Worm (Caenorhabditis elegans) whole organism, young adult: Measurements from ENCODE around the gene W01A11.1.

Source experiments
- C17E4.6 ChIP-seq: fragments of 200-800 bp; sonication (Bioruptor generic); IDR thresholded peaks from 2 replicates; pipeline ENCODE4 v1.3.6; 2022; ENCODE audit warnings: missing genetic modification reagents, missing genetic modification characterization, missing compliant biosample characterization
- D2030.7 ChIP-seq: fragments of 200-800 bp; sonication (Bioruptor generic); IDR thresholded peaks from 2 replicates; pipeline ENCODE4 v1.3.6; 2022; ENCODE audit warnings: missing genetic modification reagents, missing genetic modification characterization, missing compliant biosample characterization
- F33H1.4 ChIP-seq: fragments of 200-800 bp; sonication (Bioruptor generic); IDR thresholded peaks from 2 replicates; pipeline ENCODE4 v1.3.6; 2022; ENCODE audit warnings: missing genetic modification reagents, missing genetic modification characterization, missing compliant biosample characterization
- F39B2.1 ChIP-seq: fragments of 200-800 bp; sonication (Bioruptor generic); IDR thresholded peaks from 2 replicates; pipeline ENCODE4 v1.3.6; 2022; ENCODE audit warnings: missing genetic modification reagents, missing genetic modification characterization, missing compliant biosample characterization
- F52B5.7 ChIP-seq: sonication (generic microtip); optimal IDR thresholded peaks from 2 replicates; lab custom pipeline; 2016; ENCODE audit warnings: mild to moderate bottlenecking, missing genetic modification characterization, missing compliant biosample characterization
- T07F8.4 ChIP-seq: sonication (generic microtip); optimal IDR thresholded peaks from 2 replicates; lab custom pipeline; 2016; ENCODE audit warnings: mild to moderate bottlenecking, missing genetic modification characterization, moderate library complexity, missing compliant biosample characterization
- Y56A3A.18 ChIP-seq: fragments of 200-800 bp; sonication (Bioruptor generic); IDR thresholded peaks from 2 replicates; pipeline ENCODE4 v1.3.6; 2022; ENCODE audit warnings: missing genetic modification reagents, missing genetic modification characterization, missing compliant biosample characterization
- ama-1 ChIP-seq, 3 experiments: fragments of 150-350 bp in 1 of 3; sonication (generic microtip) in 2 of 3; optimal IDR thresholded peaks; 2 replicates each; lab custom pipeline; 2014 to 2018; ENCODE audit warnings: missing biosample characterization in 2 of 3, missing genetic modification characterization in 2 of 3, missing genetic modification reagents in 2 of 3
- attf-5 ChIP-seq: fragments of 200-800 bp; sonication (Bioruptor generic); optimal IDR thresholded peaks from 2 replicates; lab custom pipeline; 2018; ENCODE audit warnings: mild to moderate bottlenecking, missing genetic modification characterization, missing compliant biosample characterization
- bed-2 ChIP-seq: fragments of 200-800 bp; sonication (Bioruptor generic); IDR thresholded peaks from 2 replicates; pipeline ENCODE4 v1.3.6; 2022; ENCODE audit warnings: missing genetic modification reagents, missing genetic modification characterization, missing compliant biosample characterization
- ceh-27 ChIP-seq: fragments of 200-800 bp; sonication (Bioruptor generic); optimal IDR thresholded peaks from 2 replicates; lab custom pipeline; 2018; ENCODE audit warnings: mild to moderate bottlenecking, missing genetic modification characterization, moderate library complexity, missing compliant biosample characterization
- dpff-1 ChIP-seq: sonication (generic microtip); optimal IDR thresholded peaks from 2 replicates; lab custom pipeline; 2017; ENCODE audit warnings: mild to moderate bottlenecking, missing genetic modification characterization, missing compliant biosample characterization
- efl-1 ChIP-seq: fragments of 150-350 bp; optimal IDR thresholded peaks from 2 replicates; lab custom pipeline; 2014; ENCODE audit warnings: missing biosample characterization, missing genetic modification reagents, missing genetic modification characterization
- egl-18 ChIP-seq: fragments of 200-800 bp; sonication (Bioruptor generic); IDR thresholded peaks from 2 replicates; pipeline ENCODE4 v1.3.6; 2022; ENCODE audit warnings: missing genetic modification reagents, missing genetic modification characterization, missing compliant biosample characterization
- gei-17 ChIP-seq: fragments of 200-800 bp; sonication (Bioruptor generic); optimal IDR thresholded peaks from 2 replicates; lab custom pipeline; 2018; ENCODE audit warnings: mild to moderate bottlenecking, missing genetic modification characterization, missing compliant biosample characterization
- him-1 ChIP-seq: sonication (generic microtip); optimal IDR thresholded peaks from 2 replicates; lab custom pipeline; 2016; ENCODE audit warnings: missing genotype, missing genetic modification reagents, missing genetic modification characterization, missing compliant biosample characterization
- hlh-26 ChIP-seq: fragments of 200-800 bp; sonication (Bioruptor generic); conservative IDR thresholded peaks from 2 replicates; pipeline ENCODE4 v1.3.6; 2022; ENCODE audit warnings: missing genetic modification reagents, missing genetic modification characterization, missing compliant biosample characterization
- hmg-1.2 ChIP-seq: fragments of 200-800 bp; sonication (Bioruptor generic); IDR thresholded peaks from 2 replicates; pipeline ENCODE4 v1.3.6; 2022; ENCODE audit warnings: missing genetic modification reagents, missing genetic modification characterization, missing compliant biosample characterization
- hrde-1 ChIP-seq: sonication (generic microtip); optimal IDR thresholded peaks from 2 replicates; lab custom pipeline; 2016; ENCODE audit warnings: missing genetic modification characterization, mild to moderate bottlenecking, missing compliant biosample characterization, moderate library complexity, missing genotype, missing genetic modification reagents, borderline replicate concordance
- let-526 ChIP-seq: fragments of 200-800 bp; sonication (Bioruptor generic); IDR thresholded peaks from 2 replicates; pipeline ENCODE4 v1.3.6; 2022; ENCODE audit warnings: missing genetic modification reagents, missing genetic modification characterization, missing compliant biosample characterization
- let-607 ChIP-seq, 2 experiments: fragments of 200-800 bp in 1 of 2; sonication (Bioruptor generic) in 1 of 2; sonication (generic microtip) in 1 of 2; optimal IDR thresholded peaks; 2 replicates each; lab custom pipeline; 2016 to 2018; ENCODE audit warnings: mild to moderate bottlenecking in 2 of 2, missing compliant biosample characterization in 2 of 2, missing genetic modification characterization in 2 of 2, moderate library complexity in 2 of 2, missing genotype in 1 of 2
- lir-1 ChIP-seq: fragments of 200-800 bp; sonication (Bioruptor generic); conservative IDR thresholded peaks from 2 replicates; pipeline ENCODE4 v1.3.6; 2022; ENCODE audit warnings: missing genetic modification reagents, missing genetic modification characterization, missing compliant biosample characterization
- lsl-1 ChIP-seq: fragments of 200-800 bp; sonication (Bioruptor generic); optimal IDR thresholded peaks from 2 replicates; lab custom pipeline; 2018; ENCODE audit warnings: mild to moderate bottlenecking, missing genetic modification characterization, moderate library complexity, missing compliant biosample characterization
- madf-3 ChIP-seq: fragments of 200-800 bp; sonication (Bioruptor generic); IDR thresholded peaks from 2 replicates; pipeline ENCODE4 v1.3.6; 2022; ENCODE audit warnings: missing genetic modification reagents, missing genetic modification characterization, missing compliant biosample characterization
- madf-6 ChIP-seq: fragments of 200-800 bp; sonication (Bioruptor generic); IDR thresholded peaks from 2 replicates; pipeline ENCODE4 v1.3.6; 2022; ENCODE audit warnings: missing genetic modification reagents, missing genetic modification characterization, missing compliant biosample characterization
- madf-8 ChIP-seq: fragments of 200-800 bp; sonication (Bioruptor generic); conservative IDR thresholded peaks from 2 replicates; pipeline ENCODE4 v1.3.6; 2022; ENCODE audit warnings: missing genetic modification reagents, missing genetic modification characterization, missing compliant biosample characterization
- mel-28 ChIP-seq: sonication (generic microtip); optimal IDR thresholded peaks from 2 replicates; lab custom pipeline; 2016; ENCODE audit warnings: borderline replicate concordance, mild to moderate bottlenecking, missing genetic modification characterization, missing compliant biosample characterization
- mxl-1 ChIP-seq: sonication (generic microtip); optimal IDR thresholded peaks from 2 replicates; lab custom pipeline; 2016; ENCODE audit warnings: missing genetic modification characterization, missing compliant biosample characterization
- nfya-1 ChIP-seq: sonication (generic microtip); optimal IDR thresholded peaks from 2 replicates; lab custom pipeline; 2017; ENCODE audit warnings: antibody characterized with exemption, missing compliant biosample characterization, missing genetic modification characterization, borderline replicate concordance; ENCODE audit not compliant: insufficient read depth
- nfya-2 ChIP-seq: fragments of 200-800 bp; sonication (Bioruptor generic); IDR thresholded peaks from 2 replicates; pipeline ENCODE4 v1.3.6; 2022; ENCODE audit warnings: missing genetic modification reagents, missing genetic modification characterization, missing compliant biosample characterization
- nfyb-1 ChIP-seq: fragments of 200-800 bp; sonication (Bioruptor generic); IDR thresholded peaks from 2 replicates; pipeline ENCODE4 v1.3.6; 2022; ENCODE audit warnings: missing genetic modification reagents, missing genetic modification characterization, missing compliant biosample characterization
- nhr-120 ChIP-seq: fragments of 200-800 bp; sonication (Bioruptor generic); IDR thresholded peaks from 2 replicates; pipeline ENCODE4 v1.3.6; 2022; ENCODE audit warnings: missing genetic modification characterization, missing compliant biosample characterization
- nhr-80 ChIP-seq: sonication (generic microtip); optimal IDR thresholded peaks from 2 replicates; lab custom pipeline; 2016; ENCODE audit warnings: missing genetic modification characterization, missing compliant biosample characterization
- pha-4 ChIP-seq: fragments of 150-350 bp; sonication (generic microtip); optimal IDR thresholded peaks from 2 replicates; lab custom pipeline; 2014; ENCODE audit warnings: missing biosample characterization, missing genetic modification reagents, missing genetic modification characterization
- repo-1 ChIP-seq: sonication (generic microtip); optimal IDR thresholded peaks from 2 replicates; lab custom pipeline; 2017; ENCODE audit warnings: mild to moderate bottlenecking, missing genetic modification characterization, missing compliant biosample characterization
- rpc-1 ChIP-seq, 2 experiments: fragments of 150-350 bp in 1 of 2; sonication (generic microtip) in 1 of 2; optimal IDR thresholded peaks; 2 replicates each; lab custom pipeline; 2014 to 2018; ENCODE audit warnings: missing biosample characterization in 1 of 2, missing genetic modification characterization in 1 of 2, missing genetic modification reagents in 1 of 2, missing genotype in 1 of 2
- sdz-38 ChIP-seq: sonication (generic microtip); optimal IDR thresholded peaks from 2 replicates; lab custom pipeline; 2016; ENCODE audit warnings: missing genotype, missing genetic modification characterization, missing compliant biosample characterization
- sea-2 ChIP-seq: fragments of 200-800 bp; sonication (Bioruptor generic); IDR thresholded peaks from 2 replicates; pipeline ENCODE4 v1.3.6; 2022; ENCODE audit warnings: missing genetic modification characterization, missing compliant biosample characterization
- sptf-2 ChIP-seq: fragments of 200-800 bp; sonication (Bioruptor generic); optimal IDR thresholded peaks from 2 replicates; lab custom pipeline; 2018; ENCODE audit warnings: mild to moderate bottlenecking, missing genetic modification characterization, missing compliant biosample characterization
- xnd-1 ChIP-seq: sonication (generic microtip); optimal IDR thresholded peaks from 2 replicates; lab custom pipeline; 2016; ENCODE audit warnings: missing genotype, missing genetic modification reagents, missing genetic modification characterization, missing compliant biosample characterization
- ztf-6 ChIP-seq: fragments of 200-800 bp; sonication (Bioruptor generic); IDR thresholded peaks from 2 replicates; pipeline ENCODE4 v1.3.6; 2022; ENCODE audit warnings: missing genetic modification reagents, missing genetic modification characterization, missing compliant biosample characterization

W01A11.1 gene

DNA sequence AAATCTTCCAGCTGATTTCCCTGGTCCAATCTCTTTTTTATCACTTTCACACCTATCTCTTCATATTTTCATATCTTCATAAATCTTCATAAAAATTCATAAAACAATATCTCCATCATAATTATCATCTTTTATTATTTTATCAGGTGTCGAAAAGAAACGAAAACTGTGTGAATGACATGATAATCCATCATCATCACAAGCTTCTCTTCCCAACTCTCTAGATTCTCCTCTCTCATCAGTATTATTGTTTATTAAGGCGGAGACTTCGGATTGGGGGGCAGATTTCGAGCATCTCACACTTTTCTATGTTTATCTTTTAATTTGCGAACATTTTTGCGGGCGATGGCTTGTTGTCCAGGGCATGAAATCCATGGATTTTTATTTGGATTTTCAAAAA is 34.8 kb upstream of the W01A11.1 start:
- no peak for TF ChIP-seq nfya-1 (tag; lab: Kevin White, UChicago)
- TF ChIP-seq gei-17: no peak

DNA sequence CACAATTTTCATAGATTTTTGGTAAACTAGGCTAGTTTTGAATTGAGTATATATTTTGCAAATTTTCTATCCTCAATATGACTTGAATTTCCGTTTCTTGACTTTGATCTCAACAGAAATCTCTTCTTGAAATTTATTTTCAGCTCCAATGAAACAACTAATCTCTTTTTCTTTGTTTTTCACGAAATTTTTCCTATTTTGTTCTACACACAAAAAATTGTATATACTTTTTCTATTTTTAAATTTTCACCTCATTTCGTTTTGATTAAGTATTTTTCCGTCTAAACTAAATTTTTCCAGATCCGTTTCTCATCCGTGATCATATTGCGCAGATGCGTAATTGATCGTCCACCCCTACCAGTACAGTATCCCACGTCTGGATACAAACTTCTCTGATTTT is 34.3 kb upstream of the W01A11.1 start, which contains the start of gene unc-83:
unc-83 (plus strand) TSS at position 301 of the 400 bp plus-strand sequence.
- TF ChIP-seq nhr-80 (tag; lab: Kevin White, UChicago) (no peak), egl-18 (GFP tag; lab: Robert Waterston, UW) (no peak), T07F8.4 (no peak), xnd-1 (tag; lab: Kevin White, UChicago) (no peak), lsl-1 (GFP tag; lab: Kevin White, UChicago) (no peak), hmg-1.2 (GFP tag; lab: Robert Waterston, UW) (no peak), ceh-27 (GFP tag; lab: Kevin White, UChicago) (no peak), lir-1 (GFP tag; lab: Robert Waterston, UW) (no peak), pha-4 (no peak), C17E4.6 (GFP tag; lab: Robert Waterston, UW) (no peak), madf-8 (GFP tag; lab: Robert Waterston, UW) (no peak), let-607 (tag; optimal IDR thresholded peaks at IDR 0.05; lab: Kevin White, UChicago) (no peak), madf-3 (GFP tag; lab: Robert Waterston, UW) (no peak), efl-1 (GFP tag; lab: Kevin White, UChicago) (no peak), mxl-1 (tag; lab: Kevin White, UChicago) (no peak), hlh-26 (GFP tag; lab: Robert Waterston, UW) (no peak), mel-28 (tag; lab: Kevin White, UChicago) (no peak), sdz-38 (no peak), bed-2 (GFP tag; lab: Robert Waterston, UW) (no peak)

DNA sequence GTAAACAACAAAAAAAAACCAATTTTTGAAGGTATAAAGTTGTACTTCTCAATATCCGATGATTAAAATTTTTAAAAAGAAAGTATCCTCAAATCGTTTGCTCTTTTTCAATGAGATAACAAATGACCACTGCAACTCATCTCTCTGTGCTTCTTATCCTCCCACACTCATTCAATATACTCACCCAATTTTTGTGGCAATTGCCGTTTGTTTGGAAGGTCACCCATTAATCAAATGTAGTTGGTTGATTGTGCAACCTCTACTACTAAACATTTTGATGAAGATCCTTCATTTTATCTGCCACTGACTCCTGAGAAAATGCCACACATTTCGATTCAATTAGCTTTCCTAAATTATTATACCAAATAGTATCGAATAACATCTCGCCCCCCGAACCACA is 31.3 kb upstream of the W01A11.1 start:
- TF ChIP-seq egl-18 (GFP tag; lab: Robert Waterston, UW) (no peak), nfya-2 (GFP tag; lab: Robert Waterston, UW) (no peak), hrde-1 (tag; lab: Kevin White, UChicago) (no peak), nhr-80 (tag; lab: Kevin White, UChicago) (no peak), repo-1 (tag; lab: Kevin White, UChicago) (no peak), F33H1.4 (no peak), ama-1 (optimal IDR thresholded peaks at IDR 0.05; lab: Kevin White, UChicago) (no peak), ama-1 (GFP tag; optimal IDR thresholded peaks at IDR 0.05; lab: Kevin White, UChicago) (no peak), nfyb-1 (GFP tag; lab: Robert Waterston, UW) (no peak), F52B5.7 (tag; lab: Kevin White, UChicago) (no peak), let-526 (GFP tag; lab: Robert Waterston, UW) (no peak), madf-6 (GFP tag; lab: Robert Waterston, UW) (no peak), dpff-1 (tag; lab: Kevin White, UChicago) (no peak), T07F8.4 (no peak)
- TF ChIP-seq, all 124 proteins: peak for 0

DNA sequence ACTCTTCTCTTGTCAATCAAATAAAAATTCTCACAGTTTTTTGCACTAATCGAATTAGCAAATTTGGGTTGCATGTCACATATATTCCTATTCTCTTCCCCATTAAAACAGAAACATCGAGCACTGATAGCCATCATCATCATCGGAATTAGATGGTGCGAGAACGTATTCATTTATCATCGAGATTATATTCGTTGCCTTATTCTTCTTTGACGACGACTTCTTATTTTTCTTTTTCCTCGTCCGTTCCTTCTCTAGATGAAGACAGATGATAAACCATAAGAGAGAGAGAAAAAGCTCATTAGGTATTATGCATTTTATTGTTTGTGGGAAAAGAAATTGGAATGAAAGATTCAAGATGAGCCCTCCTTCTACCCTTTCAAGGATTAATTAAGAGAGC is 27.8 kb upstream of the W01A11.1 start:
- TF ChIP-seq lsl-1 (GFP tag; lab: Kevin White, UChicago) (no peak), sea-2 (GFP tag; lab: Robert Waterston, UW) (no peak), rpc-1 (optimal IDR thresholded peaks at IDR 0.05; lab: Kevin White, UChicago) (no peak), rpc-1 (tag; optimal IDR thresholded peaks at IDR 0.05; lab: Kevin White, UChicago) (no peak), Y56A3A.18 (GFP tag; lab: Robert Waterston, UW) (no peak), sptf-2 (GFP tag; lab: Kevin White, UChicago) (no peak), T07F8.4 (no peak), ztf-6 (GFP tag; lab: Robert Waterston, UW) (no peak), D2030.7 (GFP tag; lab: Robert Waterston, UW) (no peak), F39B2.1 (GFP tag; lab: Robert Waterston, UW) (no peak), nhr-120 (no peak), attf-5 (GFP tag; lab: Kevin White, UChicago) (no peak), let-526 (GFP tag; lab: Robert Waterston, UW) (no peak), him-1 (tag; lab: Kevin White, UChicago) (no peak)
